Worm (Caenorhabditis elegans): ENCODE measurements around the gene R10E8.6.
"Not testable (repeated sequence)": the region's sequence is repeated elsewhere in the genome, so short reads cannot be mapped to it uniquely, and the experiment has no call there.

DNA sequence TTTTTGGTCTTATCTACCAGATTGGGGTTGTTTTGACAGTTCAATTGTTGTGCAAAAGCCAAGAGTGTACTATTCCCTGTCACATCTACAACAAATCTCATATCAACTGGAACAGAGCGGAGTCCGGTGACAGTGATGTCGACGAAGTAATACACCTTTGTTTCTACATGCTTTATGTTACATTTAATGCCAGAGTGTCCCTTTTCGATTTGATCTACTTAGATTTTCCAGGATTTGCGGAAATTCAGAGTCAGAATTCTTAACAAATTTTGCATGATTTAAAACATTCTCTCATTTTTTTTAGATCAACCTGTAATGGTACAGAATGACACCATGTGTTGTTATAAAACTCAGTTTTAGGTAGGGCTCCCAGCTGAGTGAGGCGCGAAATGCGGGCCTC is 50.0 kb downstream of the R10E8.6 start, which contains the start of gene F16H6.8:
- TF ChIP-seq F49E8.2 (tag; optimal IDR thresholded peaks at IDR 0.05; ENCODE audit: insufficient read depth); ceh-27 (GFP tag; optimal IDR thresholded peaks at IDR 0.05); madf-6 (GFP tag; IDR thresholded peaks at IDR 0.05); pha-4 (tag; optimal IDR thresholded peaks at IDR 0.05); dpl-1 (GFP tag; optimal IDR thresholded peaks at IDR 0.05); ceh-58 (GFP tag; IDR thresholded peaks at IDR 0.05); F55B11.4 (tag; optimal IDR thresholded peaks at IDR 0.05; ENCODE audit: borderline replicate concordance, insufficient read depth); ama-1 (optimal IDR thresholded peaks at IDR 0.05); ama-1 (GFP tag; optimal IDR thresholded peaks at IDR 0.05); bed-2 (GFP tag; IDR thresholded peaks at IDR 0.05); somi-1 (GFP tag; optimal IDR thresholded peaks at IDR 0.05); lsy-27 (tag; optimal IDR thresholded peaks at IDR 0.05; ENCODE audit: borderline replicate concordance, insufficient read depth); sdz-38 (tag; optimal IDR thresholded peaks at IDR 0.05); nfya-1 (tag; optimal IDR thresholded peaks at IDR 0.05; ENCODE audit: borderline replicate concordance, insufficient read depth); unc-130 (GFP tag; optimal IDR thresholded peaks at IDR 0.05): not testable (repeated sequence)
